Worm (Caenorhabditis elegans) whole organism, L1 larva: ENCODE results near the gene fipr-8.

Experiments used
- ama-1 ChIP-seq: fragments of 150-350 bp; optimal IDR thresholded peaks from 2 replicates; lab custom pipeline; 2014
- blmp-1 ChIP-seq: fragments of 150-350 bp; optimal IDR thresholded peaks from 2 replicates; lab custom pipeline; 2014; ENCODE audit warnings: missing biosample characterization, missing genetic modification characterization
- dsc-1 ChIP-seq: sonication (generic microtip); optimal IDR thresholded peaks from 2 replicates; lab custom pipeline; 2016; ENCODE audit warnings: mild to moderate bottlenecking, missing genetic modification characterization, missing compliant biosample characterization
- efl-1 ChIP-seq, 4 experiments: fragments of 150-350 bp; optimal IDR thresholded peaks in 3 of 4; peaks in 1 of 4; 1 replicate in 1 of 4; 2 replicates in 3 of 4; lab custom pipeline; 2014; ENCODE audit warnings: missing biosample characterization in 2 of 4, missing genetic modification characterization in 2 of 4, missing genetic modification reagents in 2 of 4
- efl-3 ChIP-seq: fragments of 200-800 bp; sonication (Bioruptor generic); optimal IDR thresholded peaks from 2 replicates; lab custom pipeline; 2018; ENCODE audit warnings: mild to moderate bottlenecking, missing genetic modification characterization, missing compliant biosample characterization
- nhr-11 ChIP-seq: fragments of 150-350 bp; optimal IDR thresholded peaks from 2 replicates; lab custom pipeline; 2014; ENCODE audit warnings: missing biosample characterization, missing genetic modification characterization
- nhr-84 ChIP-seq: sonication (generic microtip); optimal IDR thresholded peaks from 2 replicates; lab custom pipeline; 2017; ENCODE audit warnings: missing biosample characterization, missing genetic modification characterization
- sptf-1 ChIP-seq: fragments of 150-350 bp; optimal IDR thresholded peaks from 2 replicates; lab custom pipeline; 2014; ENCODE audit warnings: missing biosample characterization, missing genetic modification characterization
- tbx-2 ChIP-seq: sonication (generic microtip); optimal IDR thresholded peaks from 2 replicates; lab custom pipeline; 2016; ENCODE audit warnings: missing genetic modification characterization, missing compliant biosample characterization

DNA sequence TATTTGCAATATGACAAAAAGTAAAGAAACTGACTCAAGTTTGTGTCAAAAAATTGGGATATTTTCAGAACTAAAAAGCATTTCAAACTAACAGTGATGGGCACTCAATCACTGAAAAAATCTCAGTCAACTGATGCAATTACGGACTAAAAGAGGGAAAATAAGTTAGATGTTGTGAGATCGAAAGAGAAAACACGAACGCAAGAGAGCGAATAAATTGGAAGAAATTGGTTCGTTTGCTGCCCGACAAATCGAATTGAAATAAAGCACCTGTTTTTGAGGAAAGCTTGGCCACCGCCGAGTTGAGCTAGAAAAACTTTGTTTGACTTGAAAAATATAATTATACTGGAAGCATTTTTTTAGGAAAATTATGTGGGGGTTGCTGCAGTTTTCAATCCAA, 26.3 kb upstream of the fipr-8 start:
- no peak for TF ChIP-seq blmp-1 (tag; lab: Kevin White, UChicago)
- TF ChIP-seq sptf-1 (tag; lab: Kevin White, UChicago): no peak
- no peak for TF ChIP-seq tbx-2 (tag; lab: Kevin White, UChicago)
- no peak for TF ChIP-seq nhr-84 (tag; lab: Kevin White, UChicago)
- TF ChIP-seq efl-3: no peak
- no peak for TF ChIP-seq ama-1 (lab: Kevin White, UChicago)
- no peak for TF ChIP-seq dsc-1 (tag; lab: Kevin White, UChicago)
- TF ChIP-seq nhr-11 (tag; lab: Kevin White, UChicago): no peak
- no peak for TF ChIP-seq efl-1 (optimal IDR thresholded peaks at IDR 0.05; lab: Kevin White, UChicago)
- TF ChIP-seq efl-1 (GFP tag; optimal IDR thresholded peaks at IDR 0.05 in 1 of 2; lab: Kevin White, UChicago): no peak
